Worm (Caenorhabditis elegans) whole organism, young adult: Measurements from ENCODE around the gene txt-8.

ENCODE experiments used
- D2030.7 ChIP-seq: fragments of 200-800 bp; sonication (Bioruptor generic); IDR thresholded peaks from 2 replicates; pipeline ENCODE4 v1.3.6; 2022; ENCODE audit warnings: missing genetic modification reagents, missing genetic modification characterization, missing compliant biosample characterization
- F23B12.7 ChIP-seq: sonication (generic microtip); optimal IDR thresholded peaks from 2 replicates; lab custom pipeline; 2017; ENCODE audit warnings: missing genetic modification characterization, mild to moderate bottlenecking, missing compliant biosample characterization, antibody characterized with exemption, moderate library complexity; ENCODE audit not compliant: insufficient read depth
- F33H1.4 ChIP-seq: fragments of 200-800 bp; sonication (Bioruptor generic); IDR thresholded peaks from 2 replicates; pipeline ENCODE4 v1.3.6; 2022; ENCODE audit warnings: missing genetic modification reagents, missing genetic modification characterization, missing compliant biosample characterization
- F37B4.10 ChIP-seq: fragments of 200-800 bp; sonication (Bioruptor generic); IDR thresholded peaks from 2 replicates; pipeline ENCODE4 v1.3.6; 2022; ENCODE audit warnings: missing genetic modification characterization, missing compliant biosample characterization
- F49E8.2 ChIP-seq: sonication (generic microtip); optimal IDR thresholded peaks from 3 replicates; lab custom pipeline; 2017; ENCODE audit warnings: missing genetic modification characterization, mild to moderate bottlenecking, missing compliant biosample characterization, antibody characterized with exemption, moderate library complexity; ENCODE audit not compliant: insufficient read depth
- F52B5.7 ChIP-seq: sonication (generic microtip); optimal IDR thresholded peaks from 2 replicates; lab custom pipeline; 2016; ENCODE audit warnings: mild to moderate bottlenecking, missing genetic modification characterization, missing compliant biosample characterization
- F57C9.4 ChIP-seq: sonication (generic microtip); optimal IDR thresholded peaks from 2 replicates; lab custom pipeline; 2017; ENCODE audit warnings: mild to moderate bottlenecking, missing genetic modification characterization, missing compliant biosample characterization
- Y56A3A.18 ChIP-seq: fragments of 200-800 bp; sonication (Bioruptor generic); IDR thresholded peaks from 2 replicates; pipeline ENCODE4 v1.3.6; 2022; ENCODE audit warnings: missing genetic modification reagents, missing genetic modification characterization, missing compliant biosample characterization
- ZK185.1 ChIP-seq: sonication (generic microtip); optimal IDR thresholded peaks from 2 replicates; lab custom pipeline; 2016; ENCODE audit warnings: mild to moderate bottlenecking, missing genetic modification characterization, missing compliant biosample characterization; ENCODE audit not compliant: poor library complexity, severe bottlenecking
- bed-2 ChIP-seq: fragments of 200-800 bp; sonication (Bioruptor generic); IDR thresholded peaks from 2 replicates; pipeline ENCODE4 v1.3.6; 2022; ENCODE audit warnings: missing genetic modification reagents, missing genetic modification characterization, missing compliant biosample characterization
- cebp-1 ChIP-seq, 2 experiments: fragments of 200-800 bp in 1 of 2; sonication (Bioruptor generic) in 1 of 2; sonication (generic microtip) in 1 of 2; IDR thresholded peaks in 1 of 2; optimal IDR thresholded peaks in 1 of 2; 2 replicates each; pipeline versions ENCODE4 v1.3.6 to Lab custom; 2017 to 2022; ENCODE audit warnings: missing compliant biosample characterization in 2 of 2, missing genetic modification characterization in 2 of 2, mild to moderate bottlenecking in 1 of 2, missing genetic modification reagents in 1 of 2, moderate library complexity in 1 of 2
- ceh-100 ChIP-seq: fragments of 200-800 bp; sonication (Bioruptor generic); IDR thresholded peaks from 2 replicates; pipeline ENCODE4 v1.3.6; 2022; ENCODE audit warnings: missing genetic modification reagents, missing genetic modification characterization, missing compliant biosample characterization
- ceh-40 ChIP-seq: fragments of 200-800 bp; sonication (Bioruptor generic); IDR thresholded peaks from 2 replicates; pipeline ENCODE4 v1.3.6; 2022; ENCODE audit warnings: missing genetic modification characterization, missing compliant biosample characterization
- ceh-79 ChIP-seq: sonication (generic microtip); optimal IDR thresholded peaks from 2 replicates; lab custom pipeline; 2017; ENCODE audit warnings: mild to moderate bottlenecking, missing genetic modification characterization, missing compliant biosample characterization
- dpff-1 ChIP-seq: sonication (generic microtip); optimal IDR thresholded peaks from 2 replicates; lab custom pipeline; 2017; ENCODE audit warnings: mild to moderate bottlenecking, missing genetic modification characterization, missing compliant biosample characterization
- ekl-4 ChIP-seq: fragments of 200-800 bp; sonication (Bioruptor generic); IDR thresholded peaks from 2 replicates; pipeline ENCODE4 v1.3.6; 2022; ENCODE audit warnings: missing genetic modification reagents, missing genetic modification characterization, missing compliant biosample characterization
- ets-4 ChIP-seq: fragments of 200-800 bp; sonication (Bioruptor generic); optimal IDR thresholded peaks from 2 replicates; lab custom pipeline; 2018; ENCODE audit warnings: mild to moderate bottlenecking, missing genetic modification characterization, missing compliant biosample characterization
- fkh-3 ChIP-seq: sonication (generic microtip); optimal IDR thresholded peaks from 2 replicates; lab custom pipeline; 2016; ENCODE audit warnings: mild to moderate bottlenecking, missing genetic modification characterization, missing compliant biosample characterization
- him-1 ChIP-seq: sonication (generic microtip); optimal IDR thresholded peaks from 2 replicates; lab custom pipeline; 2016; ENCODE audit warnings: missing genotype, missing genetic modification reagents, missing genetic modification characterization, missing compliant biosample characterization
- hlh-12 ChIP-seq: sonication (generic microtip); optimal IDR thresholded peaks from 2 replicates; lab custom pipeline; 2016; ENCODE audit warnings: missing genetic modification characterization, missing compliant biosample characterization
- hlh-26 ChIP-seq: fragments of 200-800 bp; sonication (Bioruptor generic); conservative IDR thresholded peaks from 2 replicates; pipeline ENCODE4 v1.3.6; 2022; ENCODE audit warnings: missing genetic modification reagents, missing genetic modification characterization, missing compliant biosample characterization
- hsf-1 ChIP-seq: fragments of 200-800 bp; sonication (Bioruptor generic); IDR thresholded peaks from 2 replicates; pipeline ENCODE4 v1.3.6; 2022; ENCODE audit warnings: missing genetic modification reagents, missing genetic modification characterization, missing compliant biosample characterization
- mcd-1 ChIP-seq: fragments of 200-800 bp; sonication (Bioruptor generic); IDR thresholded peaks from 2 replicates; pipeline ENCODE4 v1.3.6; 2022; ENCODE audit warnings: missing genetic modification reagents, missing genetic modification characterization, missing compliant biosample characterization
- mel-28 ChIP-seq: sonication (generic microtip); optimal IDR thresholded peaks from 2 replicates; lab custom pipeline; 2016; ENCODE audit warnings: borderline replicate concordance, mild to moderate bottlenecking, missing genetic modification characterization, missing compliant biosample characterization
- nfya-1 ChIP-seq: sonication (generic microtip); optimal IDR thresholded peaks from 2 replicates; lab custom pipeline; 2017; ENCODE audit warnings: antibody characterized with exemption, missing compliant biosample characterization, missing genetic modification characterization, borderline replicate concordance; ENCODE audit not compliant: insufficient read depth
- nfyb-1 ChIP-seq: fragments of 200-800 bp; sonication (Bioruptor generic); IDR thresholded peaks from 2 replicates; pipeline ENCODE4 v1.3.6; 2022; ENCODE audit warnings: missing genetic modification reagents, missing genetic modification characterization, missing compliant biosample characterization
- nhr-179 ChIP-seq: sonication (generic microtip); optimal IDR thresholded peaks from 2 replicates; lab custom pipeline; 2016; ENCODE audit warnings: mild to moderate bottlenecking, missing genetic modification characterization, missing compliant biosample characterization
- nhr-27 ChIP-seq: fragments of 200-800 bp; sonication (Bioruptor generic); optimal IDR thresholded peaks from 2 replicates; lab custom pipeline; 2018; ENCODE audit warnings: mild to moderate bottlenecking, missing genetic modification characterization, moderate library complexity, missing compliant biosample characterization
- nhr-80 ChIP-seq: sonication (generic microtip); optimal IDR thresholded peaks from 2 replicates; lab custom pipeline; 2016; ENCODE audit warnings: missing genetic modification characterization, missing compliant biosample characterization
- pbrm-1 ChIP-seq: fragments of 200-800 bp; sonication (Bioruptor generic); IDR thresholded peaks from 2 replicates; pipeline ENCODE4 v1.3.6; 2022; ENCODE audit warnings: missing genetic modification reagents, missing genetic modification characterization, missing compliant biosample characterization
- rcor-1 ChIP-seq: fragments of 200-800 bp; sonication (Bioruptor generic); IDR thresholded peaks from 2 replicates; pipeline ENCODE4 v1.3.6; 2022; ENCODE audit warnings: missing genetic modification reagents, missing genetic modification characterization, missing compliant biosample characterization
- rec-8 ChIP-seq, 2 experiments: sonication (generic microtip); optimal IDR thresholded peaks; 2 replicates each; lab custom pipeline; 2016; ENCODE audit warnings: mild to moderate bottlenecking in 2 of 2, missing genetic modification characterization in 2 of 2, missing genetic modification reagents in 2 of 2, missing genotype in 2 of 2, missing biosample characterization in 1 of 2, missing compliant biosample characterization in 1 of 2, moderate library complexity in 1 of 2
- sea-2 ChIP-seq: fragments of 200-800 bp; sonication (Bioruptor generic); IDR thresholded peaks from 2 replicates; pipeline ENCODE4 v1.3.6; 2022; ENCODE audit warnings: missing genetic modification characterization, missing compliant biosample characterization
- snpc-3.4 ChIP-seq: sonication (generic microtip); optimal IDR thresholded peaks from 2 replicates; lab custom pipeline; 2017; ENCODE audit warnings: missing genetic modification characterization, mild to moderate bottlenecking, missing compliant biosample characterization, antibody characterized with exemption, moderate library complexity, missing genotype, missing genetic modification reagents
- zim-3 ChIP-seq: sonication (generic microtip); optimal IDR thresholded peaks from 2 replicates; lab custom pipeline; 2017; ENCODE audit warnings: mild to moderate bottlenecking, missing genetic modification characterization, moderate library complexity, missing compliant biosample characterization
- ztf-3 ChIP-seq: fragments of 200-800 bp; sonication (Bioruptor generic); optimal IDR thresholded peaks from 2 replicates; lab custom pipeline; 2018; ENCODE audit warnings: mild to moderate bottlenecking, missing genetic modification characterization, missing compliant biosample characterization
- ztf-6 ChIP-seq: fragments of 200-800 bp; sonication (Bioruptor generic); IDR thresholded peaks from 2 replicates; pipeline ENCODE4 v1.3.6; 2022; ENCODE audit warnings: missing genetic modification reagents, missing genetic modification characterization, missing compliant biosample characterization

txt-8 gene

DNA sequence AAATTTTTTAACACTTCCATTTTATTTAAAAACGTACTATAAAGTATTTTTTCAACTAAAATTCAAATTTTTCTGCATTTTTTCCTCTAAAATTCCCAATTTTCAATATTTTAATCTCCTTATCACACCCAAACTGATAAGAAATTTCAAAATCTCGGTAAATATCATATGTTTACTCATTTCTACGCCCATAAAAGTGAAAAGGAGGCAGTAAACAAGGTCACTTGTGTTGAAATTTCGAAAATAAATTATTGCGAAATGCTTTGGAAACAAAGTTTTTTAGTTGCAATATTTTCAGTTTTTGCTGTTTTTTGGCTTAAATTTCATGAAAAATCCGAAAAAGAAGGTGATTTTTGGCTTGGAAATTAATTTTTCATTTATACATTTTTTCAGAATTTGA, 42.6 kb upstream of the txt-8 start, which contains the start of gene C08E8.4:
Gene C08E8.4, plus strand, starts transcription at position 268 of the 400 bp plus-strand sequence.
- TF ChIP-seq hsf-1 (GFP tag; lab: Robert Waterston, UW), result no peak
- TF ChIP-seq mel-28 (tag; lab: Kevin White, UChicago), result no peak
- TF ChIP-seq cebp-1 (GFP tag; IDR thresholded peaks at IDR 0.05; lab: Robert Waterston, UW), result peak; percentile 89
- TF ChIP-seq cebp-1 (tag; optimal IDR thresholded peaks at IDR 0.05; lab: Kevin White, UChicago), result peak; percentile 97
- TF ChIP-seq pbrm-1 (GFP tag; lab: Robert Waterston, UW), result no peak
- TF ChIP-seq ceh-79 (tag; lab: Kevin White, UChicago), result no peak
- TF ChIP-seq, all 124 proteins: peak for 1

DNA sequence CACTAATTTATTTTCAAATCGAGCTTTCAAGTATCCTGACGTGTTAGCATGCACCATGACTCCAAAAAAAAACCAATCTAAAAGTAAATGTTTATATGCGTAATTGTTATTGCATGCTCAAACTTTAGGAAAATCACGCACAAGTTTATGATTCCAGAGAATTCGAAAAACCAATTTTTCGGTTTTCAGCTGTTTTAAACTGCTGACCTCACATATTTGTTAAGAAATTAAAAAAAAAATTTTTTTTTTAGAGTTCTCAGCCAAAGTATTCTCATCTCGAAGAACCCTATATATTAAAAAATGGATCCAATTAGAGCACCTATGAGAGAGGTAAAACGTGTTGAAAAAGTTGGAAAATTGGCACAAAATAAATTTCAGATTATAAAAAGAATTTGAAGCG, 40.0 kb upstream of the txt-8 start, which contains the start of gene Y51A2B.2:
Gene Y51A2B.2, plus strand, starts transcription at position 301 of the 400 bp plus-strand sequence.
- TF ChIP-seq nhr-27 (tag; lab: Kevin White, UChicago) (no peak), sea-2 (GFP tag; lab: Robert Waterston, UW) (no peak), ets-4 (no peak), hsf-1 (GFP tag; lab: Robert Waterston, UW) (no peak), ztf-6 (GFP tag; lab: Robert Waterston, UW) (no peak), zim-3 (tag; lab: Kevin White, UChicago) (no peak), F23B12.7 (no peak), ceh-40 (no peak), hlh-26 (GFP tag; lab: Robert Waterston, UW) (no peak), D2030.7 (GFP tag; lab: Robert Waterston, UW) (no peak), rcor-1 (no peak), nfya-1 (tag; lab: Kevin White, UChicago) (no peak), F37B4.10 (GFP tag; lab: Robert Waterston, UW) (no peak), mcd-1 (no peak), hlh-12 (tag; lab: Kevin White, UChicago) (no peak), Y56A3A.18 (GFP tag; lab: Robert Waterston, UW) (no peak), him-1 (tag; lab: Kevin White, UChicago) (no peak), rec-8 (tag; optimal IDR thresholded peaks at IDR 0.05; lab: Kevin White, UChicago) (no peak), F57C9.4 (no peak)

DNA sequence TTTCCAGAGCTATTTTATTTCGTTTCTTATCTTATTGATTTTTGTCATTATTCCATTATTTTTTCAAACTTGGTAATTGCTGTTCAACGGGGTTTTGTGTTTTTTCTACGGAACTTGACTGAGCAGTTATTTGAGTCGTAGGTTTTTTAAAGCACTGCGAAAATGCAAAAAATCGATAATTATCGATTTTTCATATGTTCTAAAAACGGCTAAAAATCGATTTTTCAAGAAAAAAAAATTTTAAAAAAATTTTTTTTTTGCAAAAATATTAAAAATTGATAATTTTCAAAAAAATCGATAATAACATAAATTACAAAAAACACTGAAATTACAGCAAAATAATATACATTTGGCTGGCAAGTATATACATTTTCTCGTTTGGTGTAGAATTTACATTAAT, 38.6 kb upstream of the txt-8 start:
- TF ChIP-seq ekl-4 (GFP tag; lab: Robert Waterston, UW), result no peak
- TF ChIP-seq snpc-3.4 (tag; lab: Kevin White, UChicago), result no peak
- no peak for TF ChIP-seq rcor-1
- no peak for TF ChIP-seq bed-2 (GFP tag; lab: Robert Waterston, UW)
- TF ChIP-seq zim-3 (tag; lab: Kevin White, UChicago), result no peak
- no peak for TF ChIP-seq F33H1.4 (GFP tag; lab: Robert Waterston, UW)
- TF ChIP-seq dpff-1 (tag; lab: Kevin White, UChicago), result no peak
- TF ChIP-seq ztf-3 (GFP tag; lab: Kevin White, UChicago), result no peak
- TF ChIP-seq nhr-179 (tag; lab: Kevin White, UChicago), result no peak
- no peak for TF ChIP-seq ZK185.1 (tag; lab: Kevin White, UChicago)
- no peak for TF ChIP-seq cebp-1 (GFP tag; IDR thresholded peaks at IDR 0.05; lab: Robert Waterston, UW)
- TF ChIP-seq cebp-1 (tag; optimal IDR thresholded peaks at IDR 0.05; lab: Kevin White, UChicago), result no peak
- no peak for TF ChIP-seq F49E8.2 (tag; lab: Kevin White, UChicago)
- no peak for TF ChIP-seq ceh-100 (GFP tag; lab: Robert Waterston, UW)
- TF ChIP-seq nfyb-1 (GFP tag; lab: Robert Waterston, UW), result no peak
- no peak for TF ChIP-seq nhr-80 (tag; lab: Kevin White, UChicago)
- no peak for TF ChIP-seq F23B12.7
- no peak for TF ChIP-seq F52B5.7 (tag; lab: Kevin White, UChicago)
- TF ChIP-seq fkh-3 (tag; lab: Kevin White, UChicago), result no peak
